Fruit fly (Drosophila melanogaster): ENCODE data around the gene Muc11A.
A peak's percentile ranks its signal among the peaks of the same experiment; 100 is the strongest.

dm6 chrX:12013098-12013493, 46.5 kb upstream of the Muc11A start:
- TF ChIP-seq HLH106 (tag; optimal IDR thresholded peaks at IDR 0.05), result no peak
- TF ChIP-seq Vsx2 (GFP tag; optimal IDR thresholded peaks at IDR 0.05; ENCODE audit: partially characterized antibody), result no peak
- TF ChIP-seq Myc (optimal IDR thresholded peaks at IDR 0.05), result peak; percentile 11
- TF ChIP-seq psq (GFP tag; optimal IDR thresholded peaks at IDR 0.05), result no peak
- TF ChIP-seq Jra (GFP tag; optimal IDR thresholded peaks at IDR 0.05), result no peak
- TF ChIP-seq Mio (GFP tag; optimal IDR thresholded peaks at IDR 0.05), result no peak
- no peak for TF ChIP-seq pan (optimal IDR thresholded peaks at IDR 0.05)
- TF ChIP-seq woc (GFP tag; optimal IDR thresholded peaks at IDR 0.05), result no peak
- no peak for TF ChIP-seq Hr78 (GFP tag; optimal IDR thresholded peaks at IDR 0.05)
- TF ChIP-seq OdsH (GFP tag; optimal IDR thresholded peaks at IDR 0.05), result no peak
- TF ChIP-seq tai (GFP tag; optimal IDR thresholded peaks at IDR 0.05), result no peak
